Worm (Caenorhabditis elegans): ENCODE data around the gene ZK593.3.

DNA sequence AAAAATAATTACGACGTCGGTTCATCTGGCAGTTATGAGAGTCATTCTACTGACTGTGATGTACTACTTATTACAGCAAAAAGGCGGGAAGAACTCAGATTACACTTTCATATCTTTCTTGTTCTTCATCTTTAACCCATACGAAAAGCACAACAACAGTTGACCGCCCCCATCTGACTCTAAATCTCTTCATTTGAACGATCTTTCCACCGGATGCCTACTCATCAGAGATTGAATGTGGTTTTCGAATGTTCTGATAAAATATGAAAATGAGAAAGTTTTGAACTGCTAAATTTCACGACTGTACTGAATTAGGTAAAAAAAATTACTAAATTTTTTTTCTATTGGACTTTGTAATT, 42.7 kb downstream of the ZK593.3 start, which contains the start of gene sri-19:
- no peak for TF ChIP-seq F13C5.2 (tag; optimal IDR thresholded peaks at IDR 0.05)
- no peak for TF ChIP-seq ama-1 (optimal IDR thresholded peaks at IDR 0.05)
- no peak for TF ChIP-seq ceh-36 (tag; optimal IDR thresholded peaks at IDR 0.05)
- TF ChIP-seq tbx-37 (GFP tag; conservative IDR thresholded peaks at IDR 0.05): no peak
- no peak for TF ChIP-seq hmbx-1 (tag; optimal IDR thresholded peaks at IDR 0.05)
- no peak for TF ChIP-seq tra-4 (tag; optimal IDR thresholded peaks at IDR 0.05)
- TF ChIP-seq aly-1 (tag; optimal IDR thresholded peaks at IDR 0.05): no peak
- TF ChIP-seq flt-1 (GFP tag; IDR thresholded peaks at IDR 0.05): no peak
- TF ChIP-seq hmg-4 (GFP tag; optimal IDR thresholded peaks at IDR 0.05): no peak
- TF ChIP-seq scrt-1 (GFP tag; IDR thresholded peaks at IDR 0.05): no peak
